Worm (Caenorhabditis elegans) whole organism, mixed stage, embryonic: ENCODE measurements around the gene apt-9.
A peak's percentile ranks its signal among the peaks of the same experiment; 100 is the strongest.

Experiments used
- M03D4.4 ChIP-seq: sonication (generic microtip); optimal IDR thresholded peaks from 2 replicates; lab custom pipeline; 2017; ENCODE audit warnings: mild to moderate bottlenecking, missing genetic modification characterization, missing compliant biosample characterization
- bed-3 ChIP-seq: fragments of 200-800 bp; sonication (Bioruptor generic); optimal IDR thresholded peaks from 3 replicates; lab custom pipeline; 2018; ENCODE audit warnings: mild to moderate bottlenecking, missing genetic modification characterization, moderate library complexity, missing compliant biosample characterization
- blmp-1 ChIP-seq: fragments of 150-350 bp; optimal IDR thresholded peaks from 2 replicates; lab custom pipeline; 2014; ENCODE audit warnings: missing biosample characterization, missing genetic modification characterization
- ceh-39 ChIP-seq: fragments of 150-350 bp; optimal IDR thresholded peaks from 2 replicates; lab custom pipeline; 2014; ENCODE audit warnings: missing biosample characterization, missing genetic modification characterization
- ceh-43 ChIP-seq: fragments of 200-800 bp; sonication (Bioruptor generic); optimal IDR thresholded peaks from 2 replicates; lab custom pipeline; 2018; ENCODE audit warnings: mild to moderate bottlenecking, missing genetic modification characterization, moderate library complexity, missing compliant biosample characterization
- ceh-83 ChIP-seq: fragments of 200-800 bp; sonication (Bioruptor generic); optimal IDR thresholded peaks from 2 replicates; lab custom pipeline; 2018; ENCODE audit warnings: mild to moderate bottlenecking, missing genetic modification characterization, missing compliant biosample characterization
- ces-1 ChIP-seq: fragments of 150-350 bp; optimal IDR thresholded peaks from 2 replicates; lab custom pipeline; 2014; ENCODE audit warnings: missing biosample characterization, missing genetic modification reagents, missing genetic modification characterization
- cnd-1 ChIP-seq: fragments of 200-800 bp; sonication (Bioruptor generic); optimal IDR thresholded peaks from 2 replicates; lab custom pipeline; 2018; ENCODE audit warnings: mild to moderate bottlenecking, missing genetic modification characterization, missing compliant biosample characterization
- elt-1 ChIP-seq: sonication (generic microtip); optimal IDR thresholded peaks from 2 replicates; lab custom pipeline; 2017; ENCODE audit warnings: missing genetic modification characterization, mild to moderate bottlenecking, missing compliant biosample characterization, antibody characterized with exemption, moderate library complexity, borderline replicate concordance; ENCODE audit not compliant: insufficient read depth
- flh-1 ChIP-seq: fragments of 200-800 bp; sonication (Bioruptor generic); optimal IDR thresholded peaks from 2 replicates; lab custom pipeline; 2018; ENCODE audit warnings: mild to moderate bottlenecking, missing genetic modification characterization, moderate library complexity, missing compliant biosample characterization
- hlh-1 ChIP-seq: fragments of 150-350 bp; optimal IDR thresholded peaks from 2 replicates; lab custom pipeline; 2014; ENCODE audit warnings: missing biosample characterization, missing genetic modification reagents, missing genetic modification characterization
- lin-13 ChIP-seq: fragments of 150-350 bp; optimal IDR thresholded peaks from 2 replicates; lab custom pipeline; 2014; ENCODE audit warnings: missing biosample characterization, missing genetic modification characterization
- lsy-2 ChIP-seq: fragments of 150-350 bp; optimal IDR thresholded peaks from 2 replicates; lab custom pipeline; 2014; ENCODE audit warnings: missing biosample characterization, missing genetic modification characterization
- mab-5 ChIP-seq: fragments of 150-350 bp; optimal IDR thresholded peaks from 2 replicates; lab custom pipeline; 2014; ENCODE audit warnings: missing biosample characterization, missing genetic modification characterization
- mep-1 ChIP-seq: fragments of 150-350 bp; optimal IDR thresholded peaks from 2 replicates; lab custom pipeline; 2017; ENCODE audit warnings: missing biosample characterization, missing genetic modification reagents, missing genetic modification characterization, inconsistent platforms
- mls-2 ChIP-seq: sonication (generic microtip); optimal IDR thresholded peaks from 2 replicates; lab custom pipeline; 2016; ENCODE audit warnings: mild to moderate bottlenecking, missing genetic modification characterization, moderate library complexity, missing compliant biosample characterization
- nhr-12 ChIP-seq: fragments of 150-350 bp; optimal IDR thresholded peaks from 2 replicates; lab custom pipeline; 2014; ENCODE audit warnings: missing biosample characterization, missing genetic modification characterization
- nhr-2 ChIP-seq: fragments of 150-350 bp; optimal IDR thresholded peaks from 2 replicates; lab custom pipeline; 2014; ENCODE audit warnings: missing biosample characterization, missing genetic modification characterization
- nhr-28 ChIP-seq: fragments of 150-350 bp; optimal IDR thresholded peaks from 2 replicates; lab custom pipeline; 2014; ENCODE audit warnings: missing biosample characterization, missing genetic modification characterization
- nhr-76 ChIP-seq: sonication (generic microtip); optimal IDR thresholded peaks from 2 replicates; lab custom pipeline; 2017; ENCODE audit warnings: missing biosample characterization, missing genetic modification characterization
- pha-4 ChIP-seq: fragments of 150-350 bp; optimal IDR thresholded peaks from 2 replicates; lab custom pipeline; 2018; ENCODE audit warnings: missing biosample characterization, missing genetic modification reagents, missing genetic modification characterization
- sem-2 ChIP-seq: fragments of 200-800 bp; sonication (Bioruptor generic); optimal IDR thresholded peaks from 2 replicates; lab custom pipeline; 2018; ENCODE audit warnings: mild to moderate bottlenecking, missing genetic modification characterization, missing compliant biosample characterization
- snpc-4 ChIP-seq: fragments of 150-350 bp; optimal IDR thresholded peaks from 2 replicates; lab custom pipeline; 2014; ENCODE audit warnings: missing biosample characterization, missing genetic modification characterization
- sptf-1 ChIP-seq: sonication (generic microtip); optimal IDR thresholded peaks from 2 replicates; lab custom pipeline; 2017; ENCODE audit warnings: mild to moderate bottlenecking, missing genetic modification characterization, moderate library complexity, missing compliant biosample characterization
- tbx-8 ChIP-seq: fragments of 200-800 bp; sonication (Bioruptor generic); optimal IDR thresholded peaks from 2 replicates; lab custom pipeline; 2018; ENCODE audit warnings: mild to moderate bottlenecking, missing genetic modification characterization, moderate library complexity, missing compliant biosample characterization
- unc-120 ChIP-seq: sonication (generic microtip); optimal IDR thresholded peaks from 2 replicates; lab custom pipeline; 2017; ENCODE audit warnings: missing genetic modification characterization, missing compliant biosample characterization; ENCODE audit not compliant: poor library complexity, severe bottlenecking
- unc-39 ChIP-seq: fragments of 150-350 bp; optimal IDR thresholded peaks from 2 replicates; lab custom pipeline; 2014; ENCODE audit warnings: missing biosample characterization, missing genetic modification characterization
- ztf-11 ChIP-seq: fragments of 150-350 bp; optimal IDR thresholded peaks from 2 replicates; lab custom pipeline; 2014; ENCODE audit warnings: missing biosample characterization, missing genetic modification characterization

Gene apt-9

ce11 chrX:11031869-11032268, 36.5 kb upstream of the apt-9 start:
- TF ChIP-seq nhr-76 (tag; lab: Kevin White, UChicago) (no peak), hlh-1 (tag; lab: Kevin White, UChicago) (no peak), ceh-83 (GFP tag; lab: Kevin White, UChicago) (no peak), nhr-12 (tag; lab: Kevin White, UChicago) (no peak), pha-4 (tag; lab: Kevin White, UChicago) (no peak), blmp-1 (tag; lab: Kevin White, UChicago) (no peak), M03D4.4 (tag; lab: Kevin White, UChicago) (no peak), ces-1 (GFP tag; lab: Kevin White, UChicago) (peak; percentile 68), unc-39 (no peak)

- TF ChIP-seq snpc-4 = no peak
- no peak for TF ChIP-seq sptf-1 (tag; lab: Kevin White, UChicago)
- no peak for TF ChIP-seq ztf-11 (tag; lab: Kevin White, UChicago)
- no peak for TF ChIP-seq lsy-2 (tag; lab: Kevin White, UChicago)
- no peak for TF ChIP-seq flh-1 (GFP tag; lab: Kevin White, UChicago)
- no peak for TF ChIP-seq mab-5 (tag; lab: Kevin White, UChicago)
- no peak for TF ChIP-seq pha-4 (tag; lab: Kevin White, UChicago)
- TF ChIP-seq ceh-43 (GFP tag; lab: Kevin White, UChicago) = no peak
- TF ChIP-seq ceh-39 = no peak
- TF ChIP-seq M03D4.4 (tag; lab: Kevin White, UChicago) = no peak
- no peak for TF ChIP-seq nhr-28 (tag; lab: Kevin White, UChicago)
- no peak for TF ChIP-seq mls-2 (tag; lab: Kevin White, UChicago)
- TF ChIP-seq ces-1 (GFP tag; lab: Kevin White, UChicago) = no peak
- TF ChIP-seq sem-2 (GFP tag; lab: Kevin White, UChicago) = no peak
- no peak for TF ChIP-seq tbx-8 (GFP tag; lab: Kevin White, UChicago)
Observed at ce11 chrX:11032412-11032811, 35.9 kb upstream of the apt-9 start.

DNA sequence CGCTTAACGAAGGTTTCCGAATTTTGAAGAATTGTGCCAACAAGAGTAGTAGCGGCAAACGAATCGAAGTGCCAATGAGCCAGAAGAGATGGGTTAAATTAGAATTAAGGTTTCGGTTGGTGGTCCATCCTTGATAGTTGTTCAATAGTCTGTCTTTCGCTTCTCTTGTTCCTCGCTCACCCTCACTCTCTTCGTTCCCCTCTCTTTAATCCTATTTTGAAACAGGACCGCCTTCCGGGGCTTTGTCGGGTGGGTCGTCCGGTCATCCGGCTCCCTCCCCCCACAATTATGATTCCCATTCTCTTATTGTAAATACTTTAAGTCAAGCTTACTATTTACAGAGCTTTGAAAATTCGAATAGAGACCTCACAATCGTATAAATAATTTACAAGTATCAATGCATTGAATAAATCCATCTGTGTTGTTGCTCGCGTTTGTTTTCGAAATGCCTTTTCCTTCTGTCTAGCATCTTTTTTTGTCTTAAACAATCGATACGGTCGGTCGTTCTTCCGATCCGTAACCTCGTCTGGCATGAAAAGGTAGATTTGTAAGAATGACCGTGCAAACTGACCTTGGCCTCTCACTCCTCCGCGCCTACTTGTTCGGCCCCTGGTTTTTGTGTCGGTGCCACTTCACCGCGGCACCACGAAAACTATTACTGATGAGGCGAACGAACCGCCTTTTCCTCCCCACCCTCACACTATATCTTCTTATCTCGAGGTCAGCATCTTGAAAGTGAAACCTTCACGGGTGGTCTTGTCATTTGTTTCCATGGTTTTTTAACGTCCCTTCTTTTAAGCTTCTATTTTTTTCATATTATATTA, 35.0 kb upstream of the apt-9 start:
- TF ChIP-seq pha-4 (tag; lab: Kevin White, UChicago) (no peak), ces-1 (GFP tag; lab: Kevin White, UChicago) (peak; percentile 92), ceh-39 (no peak), mls-2 (tag; lab: Kevin White, UChicago) (peak; percentile 41), ceh-83 (GFP tag; lab: Kevin White, UChicago) (no peak), snpc-4 (no peak), blmp-1 (tag; lab: Kevin White, UChicago) (no peak), nhr-2 (tag; lab: Kevin White, UChicago) (no peak)

DNA sequence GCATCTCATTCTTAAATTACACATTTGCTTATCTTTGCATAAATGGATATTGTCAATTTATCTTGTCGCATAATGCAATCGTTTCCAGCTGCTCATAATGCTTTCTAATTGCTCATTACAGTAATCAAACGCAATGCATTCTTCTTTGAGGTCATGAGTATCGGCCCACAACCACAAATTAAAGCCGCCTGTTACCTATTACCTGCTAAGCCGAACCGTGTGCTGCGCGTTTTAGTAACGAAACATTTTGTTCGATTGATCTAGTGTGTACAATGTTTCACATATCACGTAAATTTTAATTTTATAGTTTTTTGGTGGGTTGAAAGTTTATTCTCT, 34.4 kb upstream of the apt-9 start:
- TF ChIP-seq mab-5 (tag; lab: Kevin White, UChicago) (no peak), sem-2 (GFP tag; lab: Kevin White, UChicago) (no peak), elt-1 (tag; lab: Kevin White, UChicago) (no peak), nhr-2 (tag; lab: Kevin White, UChicago) (no peak), snpc-4 (no peak), ceh-83 (GFP tag; lab: Kevin White, UChicago) (no peak), ces-1 (GFP tag; lab: Kevin White, UChicago) (peak; percentile 48), hlh-1 (tag; lab: Kevin White, UChicago) (no peak)

DNA sequence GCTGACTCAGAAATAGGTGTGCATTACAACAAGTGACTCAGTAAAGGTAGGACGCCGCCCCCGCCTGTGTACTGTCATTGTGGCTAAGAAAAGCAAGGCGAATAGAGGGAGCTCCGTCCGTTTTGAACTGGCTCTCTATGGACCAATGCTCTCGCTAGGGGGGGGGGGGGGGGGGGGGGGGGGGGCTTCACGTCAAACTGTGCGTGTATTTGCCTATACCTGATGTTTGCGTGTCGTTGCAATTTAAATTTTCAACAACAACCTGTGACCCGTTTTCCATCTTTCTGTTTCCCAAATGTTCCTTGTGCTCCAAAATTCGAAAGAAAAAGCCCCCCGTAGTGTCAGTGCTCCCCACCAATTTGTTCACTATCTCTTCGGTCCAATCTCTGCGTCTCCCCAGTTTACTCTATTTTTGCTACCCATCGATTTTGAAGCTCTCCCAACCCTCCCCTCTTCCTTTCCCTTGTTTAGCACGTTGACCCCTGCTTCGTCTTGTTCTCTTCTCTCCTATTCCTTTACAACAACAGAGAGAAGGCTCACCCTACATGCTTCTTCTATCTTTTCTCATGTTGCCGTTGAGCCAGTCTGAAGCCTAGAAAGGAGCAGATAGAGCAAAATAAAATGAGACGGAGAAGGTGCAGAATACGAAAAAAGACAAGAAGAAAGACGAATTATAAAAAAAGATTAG, 33.8 kb upstream of the apt-9 start:
- TF ChIP-seq unc-120 (tag; lab: Kevin White, UChicago) = peak; percentile 56
- no peak for TF ChIP-seq lsy-2 (tag; lab: Kevin White, UChicago)
- peak; percentile 78 for TF ChIP-seq ces-1 (GFP tag; lab: Kevin White, UChicago)
- no peak for TF ChIP-seq snpc-4
- no peak for TF ChIP-seq unc-39
- TF ChIP-seq bed-3 (GFP tag; lab: Kevin White, UChicago) = no peak
- no peak for TF ChIP-seq sem-2 (GFP tag; lab: Kevin White, UChicago)
- TF ChIP-seq cnd-1 = peak; percentile 6
- peak; percentile 33 for TF ChIP-seq mep-1 (tag; lab: Kevin White, UChicago)
- TF ChIP-seq sptf-1 (tag; lab: Kevin White, UChicago) = peak; percentile 32
- TF ChIP-seq elt-1 (tag; lab: Kevin White, UChicago) = no peak
- no peak for TF ChIP-seq lin-13 (tag; lab: Kevin White, UChicago)
- TF ChIP-seq hlh-1 (tag; lab: Kevin White, UChicago) = no peak
- TF ChIP-seq mls-2 (tag; lab: Kevin White, UChicago) = peak; percentile 2
